Worm (Caenorhabditis elegans) whole organism, midembryonic: ENCODE results near the gene F49E2.5.

Source experiments
- T22C8.4 ChIP-seq: fragments of 200-800 bp; sonication (Bioruptor generic); IDR thresholded peaks from 2 replicates; pipeline ENCODE4 v1.3.6; 2022; ENCODE audit warnings: missing genetic modification characterization, missing compliant biosample characterization
- cog-1 ChIP-seq: sonication (generic microtip); optimal IDR thresholded peaks from 2 replicates; lab custom pipeline; 2016; ENCODE audit warnings: missing genetic modification characterization, missing compliant biosample characterization
- klf-2 ChIP-seq: fragments of 200-800 bp; sonication (Bioruptor generic); conservative IDR thresholded peaks from 2 replicates; pipeline ENCODE4 v1.3.6; 2022; ENCODE audit warnings: missing genetic modification reagents, missing genetic modification characterization, missing compliant biosample characterization
- med-1 ChIP-seq: sonication (generic microtip); optimal IDR thresholded peaks from 2 replicates; lab custom pipeline; 2017; ENCODE audit warnings: missing genetic modification characterization, mild to moderate bottlenecking, missing compliant biosample characterization, antibody characterized with exemption, missing genetic modification reagents; ENCODE audit not compliant: insufficient read depth
- ref-1 ChIP-seq: fragments of 200-800 bp; sonication (Bioruptor generic); conservative IDR thresholded peaks from 2 replicates; pipeline ENCODE4 v1.3.6; 2022; ENCODE audit warnings: missing genetic modification reagents, missing genetic modification characterization, missing compliant biosample characterization
- tab-1 ChIP-seq: fragments of 200-800 bp; sonication (Bioruptor generic); IDR thresholded peaks from 2 replicates; pipeline ENCODE4 v1.3.6; 2022; ENCODE audit warnings: missing genetic modification characterization, missing compliant biosample characterization
- ztf-23 ChIP-seq: fragments of 200-800 bp; sonication (Bioruptor generic); IDR thresholded peaks from 2 replicates; pipeline ENCODE4 v1.3.6; 2022; ENCODE audit warnings: missing genetic modification reagents, missing genetic modification characterization, missing compliant biosample characterization
- ztf-29 ChIP-seq: fragments of 200-800 bp; sonication (Bioruptor generic); IDR thresholded peaks from 2 replicates; pipeline ENCODE4 v1.3.6; 2022; ENCODE audit warnings: missing genetic modification reagents, missing genetic modification characterization, missing compliant biosample characterization

DNA sequence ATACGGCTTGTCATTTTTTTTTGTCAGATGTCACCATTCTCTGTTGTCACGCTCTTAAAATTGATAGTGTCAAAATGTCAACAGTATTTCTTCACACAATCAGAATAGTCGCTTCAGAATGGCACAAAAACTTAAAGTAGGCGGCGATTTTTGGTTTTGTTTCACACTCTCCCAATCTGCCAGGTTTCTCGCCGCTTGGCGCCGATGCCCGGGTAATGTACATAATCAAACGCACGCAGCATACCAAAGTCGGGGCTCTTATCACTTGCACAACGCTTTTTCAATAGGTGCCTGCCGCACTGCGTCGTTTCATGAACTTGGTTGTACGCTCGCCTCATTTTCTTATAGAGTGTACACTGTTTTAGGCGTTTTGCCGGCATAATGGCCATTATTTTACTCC lies 25.1 kb downstream of the F49E2.5 start:
- TF ChIP-seq cog-1 (tag; lab: Kevin White, UChicago) (no peak), T22C8.4 (GFP tag; lab: Robert Waterston, UW) (no peak), ztf-23 (GFP tag; lab: Robert Waterston, UW) (no peak), ztf-29 (no peak), ref-1 (GFP tag; lab: Robert Waterston, UW) (no peak), tab-1 (GFP tag; lab: Robert Waterston, UW) (no peak), med-1 (GFP tag; lab: Kevin White, UChicago) (no peak), klf-2 (no peak)
